Fruit fly (Drosophila melanogaster): Measurements from ENCODE around the gene CG31688.
A peak's percentile ranks its signal among the peaks of the same experiment; 100 is the strongest.

CG31688 gene

dm6 chr2L:20494423-20495052 lies 68.5 kb downstream of the CG31688 start, which contains the start of gene CG34007 (continued):
- TF ChIP-seq CG4424 (GFP tag; optimal IDR thresholded peaks at IDR 0.05) (peak; percentile 63), fd96Cb (tag; optimal IDR thresholded peaks at IDR 0.05) (peak; percentile 87), tin (GFP tag; optimal IDR thresholded peaks at IDR 0.05) (peak; percentile 45), CG7963 (GFP tag; IDR thresholded peaks at IDR 0.05; ENCODE audit: partially characterized antibody) (no peak), CG14014 (GFP tag; IDR thresholded peaks at IDR 0.05) (peak; percentile 45; the same call in 1 of the 2 replicates), Mad (GFP tag; optimal IDR thresholded peaks at IDR 0.05) (no peak), CG14667 (GFP tag; IDR thresholded peaks at IDR 0.05) (peak; percentile 33; the same call in 1 of the 2 replicates), CG6175 (GFP tag; IDR thresholded peaks at IDR 0.05) (no peak), sqz (GFP tag; optimal IDR thresholded peaks at IDR 0.05) (peak; percentile 49), CG31388 (GFP tag; optimal IDR thresholded peaks at IDR 0.05) (no peak), ken (GFP tag; IDR thresholded peaks at IDR 0.05) (peak; percentile 64; the same call in 2 of the 3 replicates), Xrp1 (GFP tag; IDR thresholded peaks at IDR 0.05) (peak; percentile 87), kah (GFP tag; optimal IDR thresholded peaks at IDR 0.05) (peak; percentile 71), nerfin-1 (tag; optimal IDR thresholded peaks at IDR 0.05) (peak; percentile 85), gro (GFP tag; optimal IDR thresholded peaks at IDR 0.05) (no peak), CG12659 (GFP tag; optimal IDR thresholded peaks at IDR 0.05) (peak; percentile 72), CG12155 (GFP tag; optimal IDR thresholded peaks at IDR 0.05) (peak; percentile 25), CG34376 (GFP tag; optimal IDR thresholded peaks at IDR 0.05) (no peak), CG2202 (tag; optimal IDR thresholded peaks at IDR 0.05) (peak; percentile 88), bsh (GFP tag; optimal IDR thresholded peaks at IDR 0.05) (peak in 1 of 2 experiments; percentile 94), YL-1 (GFP tag; optimal IDR thresholded peaks at IDR 0.05) (peak; percentile 40), fd102C (GFP tag; optimal IDR thresholded peaks at IDR 0.05) (no peak), CG15269 (tag; optimal IDR thresholded peaks at IDR 0.05) (peak; percentile 82), pros (GFP tag; optimal IDR thresholded peaks at IDR 0.05) (peak; percentile 73), CG8281 (tag; optimal IDR thresholded peaks at IDR 0.05) (peak; percentile 33), ind (GFP tag; optimal IDR thresholded peaks at IDR 0.05) (peak; percentile 45), al (GFP tag; IDR thresholded peaks at IDR 0.05) (no peak), HLH3B (GFP tag; IDR thresholded peaks at IDR 0.05) (peak; percentile 79), wor (GFP tag; IDR thresholded peaks at IDR 0.05) (peak; percentile 69), grn (GFP tag; optimal IDR thresholded peaks at IDR 0.05) (no peak), CG9437 (GFP tag; optimal IDR thresholded peaks at IDR 0.05) (peak; percentile 83), CG32767 (GFP tag; IDR thresholded peaks at IDR 0.05) (peak; percentile 80), CG9215 (GFP tag; IDR thresholded peaks at IDR 0.05) (0 out of 2 replicates have a peak, but pooled peaks have one; percentile 14), CG13775 (GFP tag; optimal IDR thresholded peaks at IDR 0.05) (peak; percentile 75), scrt (GFP tag; optimal IDR thresholded peaks at IDR 0.05) (peak; percentile 11), ERR (GFP tag; optimal IDR thresholded peaks at IDR 0.05) (no peak), Nf-YC (tag; optimal IDR thresholded peaks at IDR 0.05) (peak; percentile 63), phol (tag; optimal IDR thresholded peaks at IDR 0.05) (peak; percentile 90), kay (GFP tag; optimal IDR thresholded peaks at IDR 0.05) (no peak), Dp (GFP tag; optimal IDR thresholded peaks at IDR 0.05) (no peak), CG12942 (GFP tag; optimal IDR thresholded peaks at IDR 0.05) (peak; percentile 37), seq (GFP tag; IDR thresholded peaks at IDR 0.05) (peak; percentile 43; the same call in 1 of the 2 replicates), gt (GFP tag; IDR thresholded peaks at IDR 0.05) (peak; percentile 32; the same call in 1 of the 2 replicates), fd3F (GFP tag; optimal IDR thresholded peaks at IDR 0.05) (peak; percentile 45), Meics (GFP tag; optimal IDR thresholded peaks at IDR 0.05) (peak; percentile 41), CG17829 (tag; optimal IDR thresholded peaks at IDR 0.05) (peak; percentile 94), CG3847 (GFP tag; IDR thresholded peaks at IDR 0.05) (peak; percentile 61; the same call in 1 of the 2 replicates), E2f2 (GFP tag; IDR thresholded peaks at IDR 0.05) (peak; percentile 40; the same call in 1 of the 2 replicates), CG31365 (tag; optimal IDR thresholded peaks at IDR 0.05) (no peak), CG10267 (tag; optimal IDR thresholded peaks at IDR 0.05) (peak; percentile 85)
